Fruit fly (Drosophila melanogaster) whole organism, embryonic: Measurements from ENCODE around the gene CG1233.
A peak's percentile ranks its signal among the peaks of the same experiment; 100 is the strongest.

Experiments used
- CG10959 ChIP-seq: fragments of 200-800 bp; sonication (Bioruptor generic); IDR thresholded peaks from 2 replicates; pipeline ENCODE4 v1.3.6; 2022; ENCODE audit warnings: missing biosample characterization, missing genetic modification characterization
- CG12659 ChIP-seq: fragments of 200-800 bp; sonication (Bioruptor generic); optimal IDR thresholded peaks from 3 replicates; lab custom pipeline; 2017; ENCODE audit warnings: mild to moderate bottlenecking, missing biosample characterization, missing genetic modification reagents, missing genetic modification characterization
- CG14860 ChIP-seq: fragments of 200-800 bp; sonication (Bioruptor generic); IDR thresholded peaks from 3 replicates; pipeline ENCODE4 v1.3.6; 2022; ENCODE audit warnings: missing biosample characterization, missing genetic modification characterization; ENCODE audit not compliant: partially characterized antibody
- CG16779 ChIP-seq: fragments of 200-800 bp; sonication (Bioruptor generic); IDR thresholded peaks from 2 replicates; pipeline ENCODE4 v1.3.6; 2022; ENCODE audit warnings: missing biosample characterization, missing genetic modification characterization
- CG17328 ChIP-seq: fragments of 200-800 bp; sonication (Bioruptor generic); IDR thresholded peaks from 2 replicates; pipeline ENCODE4 v1.3.6; 2022; ENCODE audit warnings: missing biosample characterization, missing genetic modification characterization
- CG18011 ChIP-seq: fragments of 200-800 bp; sonication (Bioruptor generic); optimal IDR thresholded peaks from 2 replicates; lab custom pipeline; 2017; ENCODE audit warnings: missing biosample characterization, missing genetic modification characterization, mild to moderate bottlenecking, moderate library complexity, missing genotype
- CG18476 ChIP-seq: fragments of 200-800 bp; sonication (Bioruptor generic); optimal IDR thresholded peaks from 2 replicates; lab custom pipeline; 2016; ENCODE audit warnings: missing biosample characterization, mild to moderate bottlenecking, missing genetic modification characterization
- CG2199 ChIP-seq: fragments of 200-800 bp; sonication (Bioruptor generic); IDR thresholded peaks from 3 replicates; pipeline ENCODE4 v1.3.6; 2022; ENCODE audit warnings: missing biosample characterization, missing genetic modification characterization
- CG2202 ChIP-seq: fragments of 200-800 bp; sonication (Bioruptor generic); optimal IDR thresholded peaks from 2 replicates; lab custom pipeline; 2018; ENCODE audit warnings: missing biosample characterization, mild to moderate bottlenecking, missing genetic modification characterization
- CG31224 ChIP-seq: fragments of 200-800 bp; sonication (Bioruptor generic); IDR thresholded peaks from 2 replicates; pipeline ENCODE4 v1.3.6; 2022; ENCODE audit warnings: missing biosample characterization, missing genetic modification characterization
- CG3838 ChIP-seq: fragments of 200-800 bp; sonication (Bioruptor generic); optimal IDR thresholded peaks from 3 replicates; lab custom pipeline; 2016; ENCODE audit warnings: missing biosample characterization, missing genetic modification characterization
- CG3995 ChIP-seq: fragments of 200-800 bp; sonication (Bioruptor generic); optimal IDR thresholded peaks from 3 replicates; lab custom pipeline; 2016; ENCODE audit warnings: missing biosample characterization, missing genetic modification characterization
- CG6791 ChIP-seq: fragments of 200-800 bp; sonication (Bioruptor generic); IDR thresholded peaks from 3 replicates; pipeline ENCODE4 v1.3.6; 2022; ENCODE audit warnings: missing biosample characterization, missing genetic modification characterization; ENCODE audit not compliant: partially characterized antibody
- CG7372 ChIP-seq: fragments of 200-800 bp; sonication (Bioruptor generic); IDR thresholded peaks from 2 replicates; pipeline ENCODE4 v1.3.6; 2022; ENCODE audit warnings: missing biosample characterization, missing genetic modification characterization
- CG7987 ChIP-seq: fragments of 200-800 bp; sonication (Bioruptor generic); optimal IDR thresholded peaks from 2 replicates; lab custom pipeline; 2018; ENCODE audit warnings: missing biosample characterization, mild to moderate bottlenecking, missing genetic modification characterization, moderate library complexity
- CG9727 ChIP-seq: fragments of 200-800 bp; sonication (Bioruptor generic); optimal IDR thresholded peaks from 3 replicates; lab custom pipeline; 2017; ENCODE audit warnings: missing biosample characterization, mild to moderate bottlenecking, missing genetic modification characterization
- CkIIα-i1 ChIP-seq: fragments of 200-800 bp; sonication (Bioruptor generic); IDR thresholded peaks from 2 replicates; pipeline ENCODE4 v1.3.6; 2022; ENCODE audit warnings: missing biosample characterization, missing genetic modification characterization
- Dek ChIP-seq: fragments of 200-800 bp; sonication (Bioruptor generic); optimal IDR thresholded peaks from 3 replicates; lab custom pipeline; 2019; ENCODE audit warnings: missing biosample characterization, mild to moderate bottlenecking, missing genetic modification characterization, moderate library complexity
- Dip2 ChIP-seq: fragments of 200-800 bp; sonication (Bioruptor generic); IDR thresholded peaks from 2 replicates; pipeline ENCODE4 v1.3.6; 2022; ENCODE audit warnings: missing biosample characterization, missing genetic modification characterization
- ERR ChIP-seq: fragments of 200-800 bp; sonication (Bioruptor generic); optimal IDR thresholded peaks from 2 replicates; lab custom pipeline; 2016; ENCODE audit warnings: missing biosample characterization, missing genetic modification characterization
- Elba2 ChIP-seq: fragments of 200-800 bp; sonication (Bioruptor generic); optimal IDR thresholded peaks from 3 replicates; lab custom pipeline; 2016; ENCODE audit warnings: missing biosample characterization, missing genetic modification characterization
- Fer3 ChIP-seq: fragments of 200-800 bp; sonication (Bioruptor generic); optimal IDR thresholded peaks from 2 replicates; lab custom pipeline; 2018; ENCODE audit warnings: missing biosample characterization, mild to moderate bottlenecking, missing genetic modification characterization, moderate library complexity
- H2.0 ChIP-seq: fragments of 200-800 bp; sonication (Bioruptor generic); IDR thresholded peaks from 2 replicates; pipeline ENCODE4 v1.3.6; 2022; ENCODE audit warnings: missing biosample characterization, missing genetic modification characterization
- NC2α ChIP-seq: fragments of 200-800 bp; sonication (Bioruptor generic); optimal IDR thresholded peaks from 2 replicates; lab custom pipeline; 2016; ENCODE audit warnings: missing biosample characterization, missing genetic modification characterization
- NC2β ChIP-seq: fragments of 200-800 bp; sonication (Bioruptor generic); optimal IDR thresholded peaks from 2 replicates; lab custom pipeline; 2016; ENCODE audit warnings: missing biosample characterization, missing genetic modification characterization
- PHDP ChIP-seq: fragments of 200-800 bp; sonication (Bioruptor generic); optimal IDR thresholded peaks from 3 replicates; lab custom pipeline; 2018; ENCODE audit warnings: missing biosample characterization, mild to moderate bottlenecking, missing genetic modification characterization, moderate library complexity
- Scr ChIP-seq: fragments of 200-800 bp; sonication (Bioruptor generic); IDR thresholded peaks from 2 replicates; pipeline ENCODE4 v1.3.6; 2022; ENCODE audit warnings: missing biosample characterization, missing genetic modification characterization; ENCODE audit not compliant: partially characterized antibody
- Six4 ChIP-seq: fragments of 200-800 bp; sonication (Bioruptor generic); optimal IDR thresholded peaks from 2 replicates; lab custom pipeline; 2016; ENCODE audit warnings: missing biosample characterization, missing genetic modification characterization
- Xrp1 ChIP-seq: fragments of 200-800 bp; sonication (Bioruptor generic); IDR thresholded peaks from 2 replicates; pipeline ENCODE4 v1.3.6; 2022; ENCODE audit warnings: missing biosample characterization, missing genetic modification characterization
- YL-1 ChIP-seq: fragments of 200-800 bp; sonication (Bioruptor generic); optimal IDR thresholded peaks from 3 replicates; lab custom pipeline; 2017; ENCODE audit warnings: missing biosample characterization, mild to moderate bottlenecking, missing genetic modification characterization
- ap ChIP-seq: fragments of 200-800 bp; sonication (Bioruptor generic); IDR thresholded peaks from 2 replicates; pipeline ENCODE4 v1.3.6; 2022; ENCODE audit warnings: missing biosample characterization, missing genetic modification characterization
- ase ChIP-seq: fragments of 200-800 bp; sonication (Bioruptor generic); IDR thresholded peaks from 3 replicates; pipeline ENCODE4 v1.3.6; 2022; ENCODE audit warnings: missing biosample characterization, missing genetic modification characterization
- bbx ChIP-seq: fragments of 200-800 bp; sonication (Bioruptor generic); IDR thresholded peaks from 2 replicates; pipeline ENCODE4 v1.3.6; 2022; ENCODE audit warnings: missing biosample characterization, missing genetic modification characterization; ENCODE audit not compliant: partially characterized antibody
- bsh ChIP-seq, 2 experiments: fragments of 200-800 bp; sonication (Bioruptor generic); optimal IDR thresholded peaks; 2 replicates each; lab custom pipeline; 2017 to 2018; ENCODE audit warnings: mild to moderate bottlenecking in 2 of 2, missing biosample characterization in 2 of 2, missing genetic modification characterization in 2 of 2, moderate library complexity in 1 of 2
- cato ChIP-seq: fragments of 200-800 bp; sonication (Bioruptor generic); optimal IDR thresholded peaks from 2 replicates; lab custom pipeline; 2016; ENCODE audit warnings: missing biosample characterization, missing genetic modification characterization, borderline replicate concordance
- chinmo ChIP-seq: fragments of 200-800 bp; sonication (Bioruptor generic); IDR thresholded peaks from 4 replicates; pipeline ENCODE4 v1.3.6; 2022; ENCODE audit warnings: missing biosample characterization, missing genetic modification characterization; ENCODE audit not compliant: partially characterized antibody
- da ChIP-seq: fragments of 200-800 bp; sonication (Bioruptor generic); optimal IDR thresholded peaks from 2 replicates; lab custom pipeline; 2016; ENCODE audit warnings: missing biosample characterization, missing genetic modification characterization
- dmrt99B ChIP-seq: fragments of 200-800 bp; sonication (Bioruptor generic); optimal IDR thresholded peaks from 2 replicates; lab custom pipeline; 2018; ENCODE audit warnings: missing biosample characterization, mild to moderate bottlenecking, missing genetic modification characterization, moderate library complexity
- fd64A ChIP-seq: fragments of 200-800 bp; sonication (Bioruptor generic); optimal IDR thresholded peaks from 3 replicates; lab custom pipeline; 2018; ENCODE audit warnings: missing biosample characterization, mild to moderate bottlenecking, missing genetic modification characterization
- gcm ChIP-seq: fragments of 200-800 bp; sonication (Bioruptor generic); optimal IDR thresholded peaks from 2 replicates; lab custom pipeline; 2019; ENCODE audit warnings: missing biosample characterization, mild to moderate bottlenecking, missing genetic modification characterization, moderate library complexity
- gfzf ChIP-seq: fragments of 200-800 bp; sonication (Bioruptor generic); optimal IDR thresholded peaks from 2 replicates; lab custom pipeline; 2016; ENCODE audit warnings: missing biosample characterization, mild to moderate bottlenecking, missing genetic modification characterization, moderate library complexity
- gsb-n ChIP-seq: fragments of 200-800 bp; sonication (Bioruptor generic); optimal IDR thresholded peaks from 3 replicates; lab custom pipeline; 2018; ENCODE audit warnings: missing biosample characterization, mild to moderate bottlenecking, missing genetic modification characterization
- hbn ChIP-seq: fragments of 200-800 bp; sonication (Bioruptor generic); IDR thresholded peaks from 2 replicates; pipeline ENCODE4 v1.3.6; 2022; ENCODE audit warnings: missing biosample characterization, missing genetic modification characterization; ENCODE audit not compliant: partially characterized antibody
- pb ChIP-seq: fragments of 200-800 bp; sonication (Bioruptor generic); optimal IDR thresholded peaks from 3 replicates; lab custom pipeline; 2016; ENCODE audit warnings: missing biosample characterization, missing genetic modification characterization
- sc ChIP-seq, 3 experiments: fragments of >200 bp in 2 of 3; fragments of 200-800 bp in 1 of 3; sonication (Bioruptor generic) in 1 of 3; optimal IDR thresholded peaks; 2 replicates in 2 of 3; 3 replicates in 1 of 3; lab custom pipeline; 2017; ENCODE audit warnings: mild to moderate bottlenecking in 1 of 3, missing biosample characterization in 1 of 3, missing genetic modification characterization in 1 of 3, missing genetic modification reagents in 1 of 3
- sens ChIP-seq: fragments of 200-800 bp; sonication (Bioruptor generic); peaks from one replicate; lab custom pipeline; 2016; ENCODE audit warnings: missing biosample characterization, missing genetic modification characterization
- trh ChIP-seq: fragments of 200-800 bp; sonication (Bioruptor generic); optimal IDR thresholded peaks from 2 replicates; lab custom pipeline; 2016; ENCODE audit warnings: missing biosample characterization, missing genetic modification characterization
- vnd ChIP-seq: fragments of 200-800 bp; sonication (Bioruptor generic); IDR thresholded peaks from 3 replicates; pipeline ENCODE4 v1.3.6; 2022; ENCODE audit warnings: missing biosample characterization, missing genetic modification characterization; ENCODE audit not compliant: partially characterized antibody
- vvl ChIP-seq: fragments of 200-800 bp; sonication (Bioruptor generic); IDR thresholded peaks from 2 replicates; pipeline ENCODE4 v1.3.6; 2022; ENCODE audit warnings: missing biosample characterization, missing genetic modification characterization
- wdn ChIP-seq: fragments of 200-800 bp; sonication (Bioruptor generic); IDR thresholded peaks from 2 replicates; pipeline ENCODE4 v1.3.6; 2022; ENCODE audit warnings: missing biosample characterization, missing genetic modification characterization

The CG1233 gene

DNA sequence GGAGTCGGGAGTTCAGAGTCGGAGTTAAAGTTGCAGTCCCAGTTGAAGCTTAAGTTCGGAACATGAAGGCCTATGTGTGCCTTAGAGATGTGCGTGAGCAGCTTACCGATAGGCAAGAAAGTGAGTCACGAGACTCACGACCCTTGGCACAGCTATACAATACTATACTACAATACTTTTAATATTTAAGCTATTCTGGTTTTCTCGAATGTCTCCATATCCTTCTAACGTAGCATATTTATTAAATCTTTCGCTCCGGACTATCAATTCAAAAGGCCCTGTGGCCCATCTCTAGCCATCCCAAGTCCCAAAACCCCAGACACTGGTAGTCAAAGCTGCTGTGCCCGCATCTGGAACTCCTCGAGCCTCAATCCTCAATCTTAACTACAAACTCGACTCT lies 28.9 kb downstream of the CG1233 start (continued):
- TF ChIP-seq gfzf (GFP tag; lab: Kevin White, UChicago) = no peak
- no peak for TF ChIP-seq H2.0 (GFP tag; lab: Robert Waterston, UW)
- no peak for TF ChIP-seq CG18011 (GFP tag; lab: Kevin White, UChicago)
- TF ChIP-seq CG12659 (GFP tag; lab: Kevin White, UChicago) = no peak
- no peak for TF ChIP-seq CG7987 (GFP tag; lab: Kevin White, UChicago)
- no peak for TF ChIP-seq ERR
- no peak for TF ChIP-seq gsb-n (tag; lab: Kevin White, UChicago)
- TF ChIP-seq CG17328 (GFP tag; lab: Robert Waterston, UW) = no peak
- TF ChIP-seq CkIIα-i1 (GFP tag; lab: Robert Waterston, UW) = no peak
- TF ChIP-seq Xrp1 (GFP tag; lab: Robert Waterston, UW) = peak; percentile 63; the same call in 1 of the 2 replicates
- no peak for TF ChIP-seq CG16779 (GFP tag; lab: Robert Waterston, UW)
- TF ChIP-seq sc (optimal IDR thresholded peaks at IDR 0.05; lab: Kevin White, UChicago) = no peak
- TF ChIP-seq sc (GFP tag; optimal IDR thresholded peaks at IDR 0.05; lab: Kevin White, UChicago) = no peak
- TF ChIP-seq NC2α (GFP tag; lab: Kevin White, UChicago) = no peak
- no peak for TF ChIP-seq bsh (GFP tag; optimal IDR thresholded peaks at IDR 0.05; lab: Kevin White, UChicago)
- no peak for TF ChIP-seq NC2β (GFP tag; lab: Kevin White, UChicago)
- no peak for TF ChIP-seq CG18476 (GFP tag; lab: Kevin White, UChicago)
- TF ChIP-seq CG3838 (GFP tag; lab: Kevin White, UChicago) = no peak
- TF ChIP-seq da (GFP tag; lab: Kevin White, UChicago) = no peak
- no peak for TF ChIP-seq trh
- peak; percentile 17 for TF ChIP-seq dmrt99B
- peak; percentile 65 for TF ChIP-seq Scr
- no peak for TF ChIP-seq ap (GFP tag; lab: Robert Waterston, UW)
- TF ChIP-seq Six4 (GFP tag; lab: Kevin White, UChicago) = no peak
- TF ChIP-seq sens (GFP tag; lab: Kevin White, UChicago) = peak; percentile 57
- TF ChIP-seq chinmo (GFP tag; lab: Robert Waterston, UW) = 0 out of 4 replicates have a peak, but pooled peaks have one; percentile 30
- TF ChIP-seq pb (GFP tag; lab: Kevin White, UChicago) = no peak
- TF ChIP-seq CG6791 = peak; percentile 16; the same call in 1 of the 3 replicates
- no peak for TF ChIP-seq YL-1
- no peak for TF ChIP-seq vvl (GFP tag; lab: Robert Waterston, UW)
- TF ChIP-seq bbx (GFP tag; lab: Robert Waterston, UW) = peak; percentile 50; the same call in 1 of the 2 replicates
- peak; percentile 37; the same call in 1 of the 2 replicates for TF ChIP-seq hbn (GFP tag; lab: Robert Waterston, UW)
- no peak for TF ChIP-seq Dek (tag; lab: Kevin White, UChicago)
- no peak for TF ChIP-seq ase (GFP tag; lab: Robert Waterston, UW)
- TF ChIP-seq Dip2 = no peak
- no peak for TF ChIP-seq fd64A (GFP tag; lab: Kevin White, UChicago)
- no peak for TF ChIP-seq wdn (GFP tag; lab: Robert Waterston, UW)
- no peak for TF ChIP-seq Elba2 (GFP tag; lab: Kevin White, UChicago)
- no peak for TF ChIP-seq Fer3 (tag; lab: Kevin White, UChicago)
- TF ChIP-seq CG7372 = 0 out of 2 replicates have a peak, but pooled peaks have one; percentile 11
- no peak for TF ChIP-seq gcm
- no peak for TF ChIP-seq CG2202 (tag; lab: Kevin White, UChicago)
- no peak for TF ChIP-seq cato (GFP tag; lab: Kevin White, UChicago)
- TF ChIP-seq CG2199 (GFP tag; lab: Robert Waterston, UW) = no peak
- TF ChIP-seq CG9727 (GFP tag; lab: Kevin White, UChicago) = peak; percentile 6
- 0 out of 3 replicates have a peak, but pooled peaks have one; percentile 55 for TF ChIP-seq vnd
- peak; percentile 45; the same call in 1 of the 3 replicates for TF ChIP-seq CG14860
- TF ChIP-seq PHDP (tag; lab: Kevin White, UChicago) = no peak
- no peak for TF ChIP-seq CG31224 (GFP tag; lab: Robert Waterston, UW)
- no peak for TF ChIP-seq CG3995 (GFP tag; lab: Kevin White, UChicago)
- no peak for TF ChIP-seq CG10959
